Fruit fly (Drosophila melanogaster) whole organism, pupa: ENCODE results near the gene msd1.

Source experiments
- CG10348 ChIP-seq: fragments of 200-800 bp; sonication (Bioruptor generic); IDR thresholded peaks from 2 replicates; pipeline ENCODE4 v1.3.6; 2022; ENCODE audit warnings: missing biosample characterization, missing genetic modification characterization
- CG14655 ChIP-seq: fragments of 200-800 bp; sonication (Bioruptor generic); optimal IDR thresholded peaks from 3 replicates; lab custom pipeline; 2017; ENCODE audit warnings: mild to moderate bottlenecking, missing biosample characterization, missing genetic modification reagents, missing genetic modification characterization
- CG15710 ChIP-seq: fragments of 200-800 bp; sonication (Bioruptor generic); optimal IDR thresholded peaks from 2 replicates; lab custom pipeline; 2018; ENCODE audit warnings: missing biosample characterization, mild to moderate bottlenecking, missing genetic modification characterization, moderate library complexity
- CG34367 ChIP-seq: fragments of 200-800 bp; sonication (Bioruptor generic); optimal IDR thresholded peaks from 2 replicates; lab custom pipeline; 2018; ENCODE audit warnings: missing biosample characterization, mild to moderate bottlenecking, missing genetic modification characterization
- CG8159 ChIP-seq: fragments of 200-800 bp; sonication (Bioruptor generic); optimal IDR thresholded peaks from 3 replicates; lab custom pipeline; 2018; ENCODE audit warnings: missing biosample characterization, mild to moderate bottlenecking, missing genetic modification characterization, moderate library complexity
- CG9948 ChIP-seq: fragments of 200-800 bp; sonication (Bioruptor generic); optimal IDR thresholded peaks from 2 replicates; lab custom pipeline; 2018; ENCODE audit warnings: missing biosample characterization, mild to moderate bottlenecking, missing genetic modification characterization, moderate library complexity
- EcR ChIP-seq: fragments of 200-800 bp; sonication (Bioruptor generic); optimal IDR thresholded peaks from 3 replicates; lab custom pipeline; 2019; ENCODE audit warnings: missing biosample characterization, missing genetic modification characterization, mild to moderate bottlenecking, moderate library complexity, missing genetic modification reagents
- Pif1A ChIP-seq: fragments of 200-800 bp; sonication (Bioruptor generic); optimal IDR thresholded peaks from 3 replicates; lab custom pipeline; 2016; ENCODE audit warnings: missing biosample characterization, missing genetic modification characterization
- fd96Ca ChIP-seq: fragments of 200-800 bp; sonication (Bioruptor generic); IDR thresholded peaks from 3 replicates; pipeline ENCODE4 v1.3.6; 2022; ENCODE audit warnings: missing biosample characterization, missing genetic modification characterization

DNA sequence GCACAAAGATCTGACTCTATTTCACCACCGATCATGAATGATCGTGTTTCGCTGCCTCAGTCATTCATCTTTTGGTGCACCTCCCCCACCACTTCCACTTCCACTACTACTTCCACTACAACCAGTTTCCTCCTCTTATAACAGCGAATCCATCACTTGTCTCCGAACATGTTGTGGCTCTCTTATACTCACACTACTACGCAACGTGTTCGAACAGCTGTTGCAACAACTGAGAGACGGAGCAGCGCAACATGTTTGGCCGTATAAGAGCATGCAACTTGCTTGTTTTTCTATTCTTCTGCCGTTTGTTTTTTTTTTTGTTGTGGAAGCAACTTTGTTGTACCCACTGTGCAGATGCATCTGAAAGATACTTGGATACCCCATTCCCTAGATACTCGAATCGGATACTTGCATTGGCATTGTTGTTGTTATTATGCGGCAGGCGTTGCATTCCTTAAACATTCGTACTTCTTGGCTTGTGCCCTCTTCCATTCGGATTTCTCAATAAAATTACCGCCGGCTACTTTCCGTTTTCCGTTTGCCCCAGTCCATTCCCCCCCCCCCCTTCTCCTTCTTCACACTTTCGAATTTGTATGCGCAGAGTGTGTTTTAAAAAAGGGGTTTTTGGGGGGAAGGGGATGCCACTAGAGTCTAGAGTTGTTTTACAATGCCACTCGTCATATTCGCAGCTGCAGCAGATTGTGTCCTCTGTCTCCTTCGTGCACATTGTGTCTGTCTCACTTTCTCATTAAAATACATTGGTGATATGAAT is 35.5 kb downstream of the msd1 start:
- TF ChIP-seq CG8159 (tag; lab: Kevin White, UChicago) (no peak), CG14655 (GFP tag; lab: Kevin White, UChicago) (no peak), CG34367 (tag; lab: Kevin White, UChicago) (peak; percentile 31), Pif1A (GFP tag; lab: Kevin White, UChicago) (peak; percentile 21), CG9948 (peak; percentile 3), fd96Ca (peak; percentile 44; the same call in 2 of the 3 replicates), CG15710 (peak; percentile 9), EcR (GFP tag; lab: Kevin White, UChicago) (peak; percentile 48), CG10348 (GFP tag; lab: Robert Waterston, UW) (no peak)
